Worm (Caenorhabditis elegans) whole organism, L4 larva: Measurements from ENCODE around the gene plc-4.

Experiments used
- F10B5.3 ChIP-seq: sonication (generic microtip); optimal IDR thresholded peaks from 2 replicates; lab custom pipeline; 2016; ENCODE audit warnings: mild to moderate bottlenecking, missing genetic modification characterization, missing compliant biosample characterization
- F44E2.7 ChIP-seq: fragments of 200-800 bp; sonication (Bioruptor generic); IDR thresholded peaks from 2 replicates; pipeline ENCODE4 v2.1.2; 2022; ENCODE audit warnings: missing genetic modification characterization, missing compliant biosample characterization
- F49E8.2 ChIP-seq: sonication (generic microtip); optimal IDR thresholded peaks from 2 replicates; lab custom pipeline; 2016; ENCODE audit warnings: missing compliant biosample characterization, mild to moderate bottlenecking, missing genetic modification characterization, borderline replicate concordance
- R02D3.7 ChIP-seq: fragments of 150-350 bp; sonication (generic microtip); optimal IDR thresholded peaks from 3 replicates; lab custom pipeline; 2014; ENCODE audit warnings: missing biosample characterization, missing genetic modification characterization
- ama-1 ChIP-seq: fragments of 150-350 bp; optimal IDR thresholded peaks from 2 replicates; lab custom pipeline; 2014; ENCODE audit warnings: inconsistent platforms, mixed read lengths
- ctbp-1 ChIP-seq: fragments of 200-800 bp; sonication (Bioruptor generic); IDR thresholded peaks from 2 replicates; pipeline ENCODE4 v1.3.6; 2022; ENCODE audit warnings: missing genetic modification reagents, missing genetic modification characterization, missing compliant biosample characterization
- daf-19 ChIP-seq: fragments of 200-800 bp; sonication (Bioruptor generic); conservative IDR thresholded peaks from 2 replicates; pipeline ENCODE4 v1.3.6; 2022; ENCODE audit warnings: missing genetic modification characterization, missing compliant biosample characterization
- daf-8 ChIP-seq: fragments of 200-800 bp; sonication (Bioruptor generic); IDR thresholded peaks from 2 replicates; pipeline ENCODE4 v1.3.6; 2022; ENCODE audit warnings: missing genetic modification characterization, missing compliant biosample characterization
- dmd-6 ChIP-seq: fragments of 200-800 bp; sonication (Bioruptor generic); IDR thresholded peaks from 2 replicates; pipeline ENCODE4 v1.3.6; 2022; ENCODE audit warnings: missing genetic modification reagents, missing genetic modification characterization, missing compliant biosample characterization
- hlh-11 ChIP-seq: fragments of 200-800 bp; sonication (Bioruptor generic); optimal IDR thresholded peaks from 2 replicates; lab custom pipeline; 2018; ENCODE audit warnings: mild to moderate bottlenecking, missing genetic modification characterization, missing compliant biosample characterization
- lin-15B ChIP-seq: fragments of 150-350 bp; sonication (generic microtip); optimal IDR thresholded peaks from 3 replicates; lab custom pipeline; 2014; ENCODE audit warnings: missing biosample characterization, missing genetic modification characterization
- madf-9 ChIP-seq: fragments of 200-800 bp; sonication (Bioruptor generic); conservative IDR thresholded peaks from 2 replicates; pipeline ENCODE4 v1.3.6; 2022; ENCODE audit warnings: missing genetic modification reagents, missing genetic modification characterization, missing compliant biosample characterization
- mdl-1 ChIP-seq, 2 experiments: fragments of 150-350 bp in 1 of 2; sonication (generic microtip) in 1 of 2; optimal IDR thresholded peaks; 2 replicates each; lab custom pipeline; 2014 to 2017; ENCODE audit warnings: missing biosample characterization in 2 of 2, missing genetic modification characterization in 2 of 2
- mdt-29 ChIP-seq: fragments of 200-800 bp; sonication (Bioruptor generic); IDR thresholded peaks from 2 replicates; pipeline ENCODE4 v1.3.6; 2022; ENCODE audit warnings: missing genetic modification reagents, missing genetic modification characterization, missing compliant biosample characterization
- mes-2 ChIP-seq: sonication (generic microtip); optimal IDR thresholded peaks from 2 replicates; lab custom pipeline; 2016; ENCODE audit warnings: missing genotype, mild to moderate bottlenecking, missing genetic modification characterization, missing compliant biosample characterization; ENCODE audit not compliant: poor library complexity, severe bottlenecking
- nhr-28 ChIP-seq: fragments of 150-350 bp; optimal IDR thresholded peaks from 2 replicates; lab custom pipeline; 2014; ENCODE audit warnings: missing biosample characterization, missing genetic modification characterization
- nhr-76 ChIP-seq: fragments of 150-350 bp; optimal IDR thresholded peaks from 2 replicates; lab custom pipeline; 2014; ENCODE audit warnings: missing biosample characterization, missing genetic modification characterization
- php-3 ChIP-seq: fragments of 200-800 bp; sonication (Bioruptor generic); IDR thresholded peaks from 2 replicates; pipeline ENCODE4 v1.3.6; 2022; ENCODE audit warnings: missing genetic modification reagents, missing genetic modification characterization, missing compliant biosample characterization
- pqm-1 ChIP-seq: sonication (generic microtip); optimal IDR thresholded peaks from 2 replicates; lab custom pipeline; 2017; ENCODE audit warnings: missing biosample characterization, missing genetic modification characterization
- set-16 ChIP-seq: fragments of 200-800 bp; sonication (Bioruptor generic); IDR thresholded peaks from 2 replicates; pipeline ENCODE4 v1.3.6; 2022; ENCODE audit warnings: missing genetic modification reagents, missing genetic modification characterization, missing compliant biosample characterization
- skn-1 ChIP-seq: fragments of 150-350 bp; optimal IDR thresholded peaks from 2 replicates; lab custom pipeline; 2014; ENCODE audit warnings: missing biosample characterization, missing genetic modification characterization
- snpc-1.2 ChIP-seq: fragments of 200-800 bp; sonication (Bioruptor generic); IDR thresholded peaks from 2 replicates; pipeline ENCODE4 v1.3.6; 2022; ENCODE audit warnings: missing genetic modification reagents, missing genetic modification characterization, missing compliant biosample characterization
- snpc-4 ChIP-seq: fragments of 150-350 bp; optimal IDR thresholded peaks from 2 replicates; lab custom pipeline; 2014; ENCODE audit warnings: missing biosample characterization, missing genetic modification characterization
- tra-1 ChIP-seq: fragments of 200-800 bp; sonication (Bioruptor generic); IDR thresholded peaks from 2 replicates; pipeline ENCODE4 v1.3.6; 2022; ENCODE audit warnings: missing genetic modification reagents, missing genetic modification characterization, missing compliant biosample characterization
- unc-130 ChIP-seq: sonication (generic microtip); optimal IDR thresholded peaks from 2 replicates; lab custom pipeline; 2016; ENCODE audit warnings: missing genetic modification reagents, missing genetic modification characterization, missing compliant biosample characterization
- unc-62 ChIP-seq, 3 experiments: fragments of 150-350 bp in 1 of 3; sonication (generic microtip); optimal IDR thresholded peaks in 2 of 3; peaks in 1 of 3; 1 replicate in 1 of 3; 2 replicates in 2 of 3; lab custom pipeline; 2014 to 2017; ENCODE audit warnings: missing biosample characterization in 3 of 3, missing genetic modification characterization in 3 of 3, missing genetic modification reagents in 3 of 3, missing genotype in 1 of 3
- zag-1 ChIP-seq: fragments of 150-350 bp; optimal IDR thresholded peaks from 2 replicates; lab custom pipeline; 2014; ENCODE audit warnings: missing biosample characterization, missing genetic modification characterization
- zfp-2 ChIP-seq: sonication (generic microtip); optimal IDR thresholded peaks from 2 replicates; lab custom pipeline; 2016; ENCODE audit warnings: mild to moderate bottlenecking, missing genetic modification characterization, missing compliant biosample characterization
- zfp-3 ChIP-seq: fragments of 200-800 bp; sonication (Bioruptor generic); conservative IDR thresholded peaks from 2 replicates; pipeline ENCODE4 v1.3.6; 2022; ENCODE audit warnings: missing genetic modification reagents, missing genetic modification characterization, missing compliant biosample characterization
- ztf-7 ChIP-seq: fragments of 150-350 bp; optimal IDR thresholded peaks from 2 replicates; lab custom pipeline; 2014; ENCODE audit warnings: missing biosample characterization, missing genetic modification characterization

The plc-4 gene

DNA sequence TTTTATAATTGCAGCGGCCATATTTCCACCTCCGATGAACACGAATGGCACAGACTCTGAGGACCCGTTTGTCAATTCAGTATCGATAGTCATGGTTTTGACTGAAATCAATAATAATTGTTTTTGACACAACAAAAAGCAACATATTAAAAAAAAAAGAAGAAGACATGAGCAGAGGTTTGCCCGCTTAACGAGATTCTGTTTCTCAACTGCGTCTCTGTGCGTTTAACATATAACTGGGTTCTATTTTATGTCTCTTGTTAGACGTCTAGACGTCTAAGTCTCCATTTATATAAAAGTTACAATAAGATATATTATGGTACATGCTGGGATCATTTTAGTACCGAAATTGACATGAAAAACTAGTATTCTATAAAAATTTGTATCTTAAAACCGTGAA is 35.3 kb downstream of the plc-4 start, which contains the start of gene pycr-4:
pycr-4 (minus strand) TSS at position 101 of the 400 bp plus-strand sequence.
- TF ChIP-seq madf-9 = no peak
- TF ChIP-seq zfp-3 (GFP tag; lab: Robert Waterston, UW) = no peak
- TF ChIP-seq snpc-1.2 = no peak

- peak in 1 of 2 experiments; percentile 68 for TF ChIP-seq unc-62 (GFP tag; optimal IDR thresholded peaks at IDR 0.05 in 1 of 2; lab: Kevin White, UChicago)
- no peak for TF ChIP-seq unc-62 (tag; optimal IDR thresholded peaks at IDR 0.05; lab: Kevin White, UChicago)
- TF ChIP-seq daf-8 (GFP tag; lab: Robert Waterston, UW) = no peak
- no peak for TF ChIP-seq daf-19 (GFP tag; lab: Robert Waterston, UW)
Measured at ce11 chrIV:7474826-7475225, 37.6 kb downstream of the plc-4 start, which contains the start of gene slc-25A18.2. TSS of gene slc-25A18.2 (plus strand) at chrIV:7475041.

DNA sequence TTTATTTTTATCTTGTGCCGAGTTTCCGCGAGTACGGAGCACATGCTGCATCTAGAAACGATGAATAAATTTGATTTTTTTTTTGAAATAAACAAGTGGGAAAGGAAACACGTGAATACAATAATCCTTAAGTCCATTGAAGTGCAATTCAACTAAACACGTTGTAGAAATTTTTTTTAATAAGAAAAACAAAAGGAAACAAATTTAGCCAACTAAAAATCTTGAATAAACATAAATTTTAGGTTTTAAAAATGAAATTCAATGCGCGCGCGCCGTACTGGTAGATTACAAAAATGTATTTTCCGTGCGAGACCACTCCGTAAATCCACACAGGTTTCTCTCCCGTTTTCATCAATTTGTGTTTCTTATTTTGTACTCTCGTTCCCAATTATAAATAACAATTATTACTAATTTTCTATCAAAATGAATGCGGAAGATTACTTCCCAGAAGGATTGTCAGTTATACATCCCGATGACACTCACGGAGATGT is 39.3 kb downstream of the plc-4 start, which contains the start of the genes plk-3 and F55G1.6:
plk-3 (minus strand) TSS at position 51 of the 491 bp plus-strand sequence.
F55G1.6 (plus strand) TSS at position 359 of the 491 bp plus-strand sequence.
- no peak for TF ChIP-seq lin-15B (tag; lab: Kevin White, UChicago)
- TF ChIP-seq ctbp-1 (GFP tag; lab: Robert Waterston, UW) = no peak
- TF ChIP-seq skn-1 (tag; lab: Kevin White, UChicago) = no peak
- TF ChIP-seq madf-9 = no peak
- TF ChIP-seq F44E2.7 (GFP tag; lab: Robert Waterston, UW) = no peak
- no peak for TF ChIP-seq hlh-11 (tag; lab: Kevin White, UChicago)
- TF ChIP-seq zfp-2 (tag; lab: Kevin White, UChicago) = no peak
- peak; percentile 11 for TF ChIP-seq unc-130 (GFP tag; lab: Kevin White, UChicago)

ce11 chrIV:7469782-7470413 is 42.6 kb downstream of the plc-4 start, which contains the start of gene F55G1.7:
TSS of gene F55G1.7 (minus strand) at chrIV:7469832.
- TF ChIP-seq nhr-28 (peak; percentile 12), nhr-76 (no peak), mdl-1 (tag; optimal IDR thresholded peaks at IDR 0.05; lab: Kevin White, UChicago) (peak in 1 of 2 experiments; percentile 12), unc-62 (GFP tag; optimal IDR thresholded peaks at IDR 0.05 in 1 of 2; lab: Kevin White, UChicago) (peak in 1 of 2 experiments; percentile 85), unc-62 (tag; optimal IDR thresholded peaks at IDR 0.05; lab: Kevin White, UChicago) (no peak), F10B5.3 (tag; lab: Kevin White, UChicago) (no peak), mdt-29 (GFP tag; lab: Robert Waterston, UW) (no peak), ama-1 (no peak), F49E8.2 (tag; lab: Kevin White, UChicago) (no peak), R02D3.7 (tag; lab: Kevin White, UChicago) (no peak), php-3 (GFP tag; lab: Robert Waterston, UW) (no peak), set-16 (no peak), zag-1 (no peak), dmd-6 (GFP tag; lab: Robert Waterston, UW) (peak; percentile 40), snpc-4 (tag; lab: Kevin White, UChicago) (no peak)

DNA sequence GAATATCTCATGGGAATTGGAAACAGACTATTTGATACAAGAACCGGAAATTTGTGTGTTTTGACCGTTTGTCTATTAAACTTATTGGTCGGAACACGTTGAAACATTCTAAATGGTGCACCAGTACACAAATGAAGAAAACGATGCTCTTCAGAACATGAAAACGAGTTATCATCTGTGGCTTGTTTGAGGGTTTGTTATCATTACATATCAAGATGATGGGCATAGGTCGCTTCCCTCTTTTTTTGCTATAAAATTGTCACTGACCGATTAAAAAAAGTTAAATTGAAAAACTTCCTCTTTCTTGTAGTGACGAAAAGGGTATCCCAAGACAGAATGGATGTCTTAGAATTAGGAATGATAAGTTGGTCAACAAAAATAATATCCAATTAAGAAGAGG is 43.8 kb downstream of the plc-4 start:
- no peak for TF ChIP-seq ztf-7 (tag; lab: Kevin White, UChicago)
- peak in 1 of 2 experiments; percentile 9 for TF ChIP-seq unc-62 (GFP tag; optimal IDR thresholded peaks at IDR 0.05 in 1 of 2; lab: Kevin White, UChicago)
- TF ChIP-seq unc-62 (tag; optimal IDR thresholded peaks at IDR 0.05; lab: Kevin White, UChicago) = no peak
- TF ChIP-seq pqm-1 (tag; lab: Kevin White, UChicago) = peak; percentile 72

ce11 chrIV:7467170-7467569 is 45.3 kb downstream of the plc-4 start:
- TF ChIP-seq tra-1 (GFP tag; lab: Robert Waterston, UW) (0 out of 2 replicates have a peak, but pooled peaks have one; percentile 15), mes-2 (tag; lab: Kevin White, UChicago) (no peak), pqm-1 (tag; lab: Kevin White, UChicago) (peak; percentile 48)
